Fruit fly (Drosophila melanogaster): ENCODE data around the gene foxo.

Gene foxo

DNA sequence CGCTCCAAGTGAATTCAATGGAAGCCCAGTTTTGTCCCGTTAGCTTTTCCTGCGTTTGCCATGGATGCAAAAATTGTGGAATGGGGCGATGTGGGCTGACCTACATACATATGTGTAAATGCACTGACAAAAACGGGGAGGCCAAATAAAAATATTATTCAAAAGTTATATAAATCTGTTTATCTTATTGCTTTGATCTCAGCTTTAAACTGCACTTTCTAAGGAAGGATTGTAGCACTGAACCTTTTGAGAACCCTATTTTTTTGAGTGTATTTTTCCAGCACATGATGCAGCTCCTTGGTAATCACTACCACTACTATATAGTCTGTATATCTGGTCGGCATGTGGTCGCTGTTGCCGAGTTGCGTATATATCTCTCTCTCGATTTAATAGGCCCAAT, 20.3 kb downstream of the foxo start (continued):
- TF ChIP-seq Met (GFP tag; optimal IDR thresholded peaks at IDR 0.05) (peak; percentile 42), CG32006 (GFP tag; optimal IDR thresholded peaks at IDR 0.05) (peak; percentile 59), CG6163 (GFP tag; IDR thresholded peaks at IDR 0.05) (peak; percentile 83), CG4318 (GFP tag; optimal IDR thresholded peaks at IDR 0.05) (no peak), fd59A (GFP tag; optimal IDR thresholded peaks at IDR 0.05) (peak; percentile 21), fd85E (GFP tag; optimal IDR thresholded peaks at IDR 0.05) (no peak), Blimp-1 (GFP tag; optimal IDR thresholded peaks at IDR 0.05) (no peak), CG7368 (GFP tag; optimal IDR thresholded peaks at IDR 0.05) (peak; percentile 30), OdsH (GFP tag; optimal IDR thresholded peaks at IDR 0.05) (peak; percentile 56), Eip75B (GFP tag; optimal IDR thresholded peaks at IDR 0.05) (peak; percentile 64), CG6276 (GFP tag; optimal IDR thresholded peaks at IDR 0.05) (no peak), Sox14 (GFP tag; optimal IDR thresholded peaks at IDR 0.05) (peak; percentile 25), pdm3 (GFP tag; optimal IDR thresholded peaks at IDR 0.05) (peak; percentile 42), net (GFP tag; optimal IDR thresholded peaks at IDR 0.05) (peak; percentile 48), svp (GFP tag) (peak; percentile 64), salr (GFP tag; optimal IDR thresholded peaks at IDR 0.05) (no peak), CG16779 (tag; optimal IDR thresholded peaks at IDR 0.05) (no peak), cyc (GFP tag; optimal IDR thresholded peaks at IDR 0.05) (peak; percentile 64), CG6808 (GFP tag; optimal IDR thresholded peaks at IDR 0.05) (peak; percentile 55)

DNA sequence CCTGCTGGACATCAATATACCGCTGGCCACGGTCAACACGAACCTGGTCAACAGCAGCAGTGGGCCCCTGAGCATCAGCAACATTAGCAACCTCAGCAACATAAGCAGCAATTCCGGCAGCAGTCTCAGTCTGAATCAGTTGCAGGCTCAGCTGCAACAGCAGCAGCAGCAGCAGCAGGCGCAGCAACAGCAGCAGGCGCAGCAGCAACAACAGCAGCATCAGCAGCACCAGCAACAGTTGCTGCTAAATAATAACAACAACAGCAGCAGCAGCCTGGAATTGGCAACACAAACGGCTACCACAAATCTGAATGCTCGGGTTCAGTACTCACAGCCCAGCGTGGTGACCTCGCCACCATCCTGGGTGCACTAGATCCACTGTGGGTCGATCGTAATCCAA, 24.8 kb downstream of the foxo start:
- TF ChIP-seq Ets21C (GFP tag; optimal IDR thresholded peaks at IDR 0.05) (no peak), CG11902 (GFP tag; optimal IDR thresholded peaks at IDR 0.05) (no peak), Hr4 (GFP tag; optimal IDR thresholded peaks at IDR 0.05) (no peak), CG32006 (GFP tag; optimal IDR thresholded peaks at IDR 0.05) (no peak), Hr39 (GFP tag; optimal IDR thresholded peaks at IDR 0.05) (no peak), fkh (GFP tag; optimal IDR thresholded peaks at IDR 0.05) (no peak), ss (GFP tag; optimal IDR thresholded peaks at IDR 0.05) (no peak), Eip78C (GFP tag) (no peak), CG15336 (GFP tag; IDR thresholded peaks at IDR 0.05) (no peak), CG31627 (GFP tag; optimal IDR thresholded peaks at IDR 0.05) (no peak), CG6792 (GFP tag; optimal IDR thresholded peaks at IDR 0.05) (no peak), OdsH (GFP tag; optimal IDR thresholded peaks at IDR 0.05) (no peak)

DNA sequence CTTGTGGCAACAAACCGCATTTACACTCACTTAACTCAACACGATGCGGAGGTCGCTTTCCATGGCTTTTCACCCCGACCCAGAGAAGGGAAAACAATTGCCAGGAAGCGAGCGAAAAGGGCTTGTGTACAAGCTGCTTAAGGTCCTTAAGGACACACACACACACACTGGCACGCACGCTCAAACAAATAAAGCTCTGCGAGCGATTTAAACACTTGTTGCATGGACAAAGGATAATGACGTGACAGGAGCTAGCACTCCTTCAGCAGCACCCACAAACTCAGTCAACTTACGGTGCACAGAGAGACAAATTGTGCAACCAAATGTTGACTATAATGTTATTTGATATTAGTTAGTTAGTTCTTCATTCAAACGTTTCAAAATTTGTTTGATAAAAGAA, 28.8 kb downstream of the foxo start:
- no peak for TF ChIP-seq OdsH (GFP tag; optimal IDR thresholded peaks at IDR 0.05)
- TF ChIP-seq Eip78C (GFP tag) = peak; percentile 55
- TF ChIP-seq Ets96B (tag; optimal IDR thresholded peaks at IDR 0.05) = peak; percentile 2

DNA sequence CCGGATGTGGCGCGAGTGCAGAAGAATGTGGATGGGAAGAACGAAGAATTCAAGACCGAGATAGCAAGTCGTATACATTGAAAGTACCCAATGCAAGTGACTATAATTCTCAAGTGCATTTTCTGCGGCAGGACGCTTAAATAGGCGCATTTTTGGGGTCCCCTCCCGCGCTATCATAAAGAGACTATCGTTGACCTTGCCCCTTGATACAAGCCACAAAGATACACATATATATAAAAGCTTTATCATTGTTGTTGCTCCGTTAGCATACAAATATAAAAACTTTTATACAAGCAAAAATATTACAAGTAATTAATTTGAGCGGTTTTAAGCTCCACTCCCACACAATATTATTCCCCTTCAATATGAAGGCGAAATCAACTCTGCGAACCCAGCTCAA, 31.4 kb downstream of the foxo start:
- TF ChIP-seq net (GFP tag; optimal IDR thresholded peaks at IDR 0.05) (no peak), CG6276 (GFP tag; optimal IDR thresholded peaks at IDR 0.05) (no peak), cyc (GFP tag; optimal IDR thresholded peaks at IDR 0.05) (no peak), vri (GFP tag; optimal IDR thresholded peaks at IDR 0.05) (no peak), CG8319 (GFP tag; optimal IDR thresholded peaks at IDR 0.05) (no peak), CG6163 (GFP tag; IDR thresholded peaks at IDR 0.05) (no peak), CG31627 (GFP tag; optimal IDR thresholded peaks at IDR 0.05) (no peak), CG6792 (GFP tag; optimal IDR thresholded peaks at IDR 0.05) (no peak), fd85E (GFP tag; optimal IDR thresholded peaks at IDR 0.05) (no peak), achi (GFP tag; optimal IDR thresholded peaks at IDR 0.05) (no peak), salr (GFP tag; optimal IDR thresholded peaks at IDR 0.05) (no peak), Eip93F (GFP tag; optimal IDR thresholded peaks at IDR 0.05) (no peak), CG8119 (GFP tag; IDR thresholded peaks at IDR 0.05) (no peak), Met (GFP tag; optimal IDR thresholded peaks at IDR 0.05) (no peak), CG6854 (GFP tag; optimal IDR thresholded peaks at IDR 0.05) (no peak), Blimp-1 (GFP tag; optimal IDR thresholded peaks at IDR 0.05) (no peak), svp (GFP tag) (peak; percentile 73), dac (GFP tag; optimal IDR thresholded peaks at IDR 0.05) (no peak), CG7368 (GFP tag; optimal IDR thresholded peaks at IDR 0.05) (no peak), Eip78C (GFP tag) (peak; percentile 66), ss (GFP tag; optimal IDR thresholded peaks at IDR 0.05) (peak; percentile 3 to 42), CG3032 (tag; optimal IDR thresholded peaks at IDR 0.05) (no peak), CG32006 (GFP tag; optimal IDR thresholded peaks at IDR 0.05) (no peak), CG16779 (tag; optimal IDR thresholded peaks at IDR 0.05) (no peak), OdsH (GFP tag; optimal IDR thresholded peaks at IDR 0.05) (no peak), dsx (GFP tag; optimal IDR thresholded peaks at IDR 0.05; ENCODE audit: poor library complexity, severe bottlenecking) (peak; percentile 58), fd59A (GFP tag; optimal IDR thresholded peaks at IDR 0.05) (no peak), spab (GFP tag; optimal IDR thresholded peaks at IDR 0.05) (no peak)
